Worm (Caenorhabditis elegans) whole organism, young adult: Measurements from ENCODE around the gene acr-21.

Experiments
- B0261.1 ChIP-seq: sonication (generic microtip); optimal IDR thresholded peaks from 2 replicates; lab custom pipeline; 2016; ENCODE audit warnings: mild to moderate bottlenecking, missing genetic modification characterization, moderate library complexity, missing compliant biosample characterization
- D2030.7 ChIP-seq: fragments of 200-800 bp; sonication (Bioruptor generic); IDR thresholded peaks from 2 replicates; pipeline ENCODE4 v1.3.6; 2022; ENCODE audit warnings: missing genetic modification reagents, missing genetic modification characterization, missing compliant biosample characterization
- F23B12.7 ChIP-seq: sonication (generic microtip); optimal IDR thresholded peaks from 2 replicates; lab custom pipeline; 2017; ENCODE audit warnings: missing genetic modification characterization, mild to moderate bottlenecking, missing compliant biosample characterization, antibody characterized with exemption, moderate library complexity; ENCODE audit not compliant: insufficient read depth
- F33H1.4 ChIP-seq: fragments of 200-800 bp; sonication (Bioruptor generic); IDR thresholded peaks from 2 replicates; pipeline ENCODE4 v1.3.6; 2022; ENCODE audit warnings: missing genetic modification reagents, missing genetic modification characterization, missing compliant biosample characterization
- F49E8.2 ChIP-seq: sonication (generic microtip); optimal IDR thresholded peaks from 3 replicates; lab custom pipeline; 2017; ENCODE audit warnings: missing genetic modification characterization, mild to moderate bottlenecking, missing compliant biosample characterization, antibody characterized with exemption, moderate library complexity; ENCODE audit not compliant: insufficient read depth
- F52B5.7 ChIP-seq: sonication (generic microtip); optimal IDR thresholded peaks from 2 replicates; lab custom pipeline; 2016; ENCODE audit warnings: mild to moderate bottlenecking, missing genetic modification characterization, missing compliant biosample characterization
- F55B11.4 ChIP-seq: sonication (generic microtip); optimal IDR thresholded peaks from 2 replicates; lab custom pipeline; 2016; ENCODE audit warnings: missing compliant biosample characterization, missing genetic modification characterization, borderline replicate concordance; ENCODE audit not compliant: insufficient read depth
- akir-1 ChIP-seq: fragments of 200-800 bp; sonication (Bioruptor generic); optimal IDR thresholded peaks from 2 replicates; lab custom pipeline; 2018; ENCODE audit warnings: mild to moderate bottlenecking, missing genetic modification characterization, moderate library complexity, missing compliant biosample characterization
- cebp-1 ChIP-seq, 2 experiments: fragments of 200-800 bp in 1 of 2; sonication (Bioruptor generic) in 1 of 2; sonication (generic microtip) in 1 of 2; IDR thresholded peaks in 1 of 2; optimal IDR thresholded peaks in 1 of 2; 2 replicates each; pipeline versions ENCODE4 v1.3.6 to Lab custom; 2017 to 2022; ENCODE audit warnings: missing compliant biosample characterization in 2 of 2, missing genetic modification characterization in 2 of 2, mild to moderate bottlenecking in 1 of 2, missing genetic modification reagents in 1 of 2, moderate library complexity in 1 of 2
- ceh-27 ChIP-seq: fragments of 200-800 bp; sonication (Bioruptor generic); optimal IDR thresholded peaks from 2 replicates; lab custom pipeline; 2018; ENCODE audit warnings: mild to moderate bottlenecking, missing genetic modification characterization, moderate library complexity, missing compliant biosample characterization
- ceh-91 ChIP-seq: fragments of 200-800 bp; sonication (Bioruptor generic); IDR thresholded peaks from 2 replicates; pipeline ENCODE4 v1.3.6; 2022; ENCODE audit warnings: missing genetic modification reagents, missing genetic modification characterization, missing compliant biosample characterization
- dpl-1 ChIP-seq: fragments of 150-350 bp; optimal IDR thresholded peaks from 2 replicates; lab custom pipeline; 2014; ENCODE audit warnings: missing biosample characterization, missing genetic modification reagents, missing genetic modification characterization
- efl-1 ChIP-seq: fragments of 150-350 bp; optimal IDR thresholded peaks from 2 replicates; lab custom pipeline; 2014; ENCODE audit warnings: missing biosample characterization, missing genetic modification reagents, missing genetic modification characterization
- egl-18 ChIP-seq: fragments of 200-800 bp; sonication (Bioruptor generic); IDR thresholded peaks from 2 replicates; pipeline ENCODE4 v1.3.6; 2022; ENCODE audit warnings: missing genetic modification reagents, missing genetic modification characterization, missing compliant biosample characterization
- ekl-4 ChIP-seq: fragments of 200-800 bp; sonication (Bioruptor generic); IDR thresholded peaks from 2 replicates; pipeline ENCODE4 v1.3.6; 2022; ENCODE audit warnings: missing genetic modification reagents, missing genetic modification characterization, missing compliant biosample characterization
- fkh-3 ChIP-seq: sonication (generic microtip); optimal IDR thresholded peaks from 2 replicates; lab custom pipeline; 2016; ENCODE audit warnings: mild to moderate bottlenecking, missing genetic modification characterization, missing compliant biosample characterization
- him-1 ChIP-seq: sonication (generic microtip); optimal IDR thresholded peaks from 2 replicates; lab custom pipeline; 2016; ENCODE audit warnings: missing genotype, missing genetic modification reagents, missing genetic modification characterization, missing compliant biosample characterization
- hlh-12 ChIP-seq: sonication (generic microtip); optimal IDR thresholded peaks from 2 replicates; lab custom pipeline; 2016; ENCODE audit warnings: missing genetic modification characterization, missing compliant biosample characterization
- hlh-26 ChIP-seq: fragments of 200-800 bp; sonication (Bioruptor generic); conservative IDR thresholded peaks from 2 replicates; pipeline ENCODE4 v1.3.6; 2022; ENCODE audit warnings: missing genetic modification reagents, missing genetic modification characterization, missing compliant biosample characterization
- let-607 ChIP-seq, 2 experiments: fragments of 200-800 bp in 1 of 2; sonication (Bioruptor generic) in 1 of 2; sonication (generic microtip) in 1 of 2; optimal IDR thresholded peaks; 2 replicates each; lab custom pipeline; 2016 to 2018; ENCODE audit warnings: mild to moderate bottlenecking in 2 of 2, missing compliant biosample characterization in 2 of 2, missing genetic modification characterization in 2 of 2, moderate library complexity in 2 of 2, missing genotype in 1 of 2
- lin-40 ChIP-seq: sonication (generic microtip); optimal IDR thresholded peaks from 2 replicates; lab custom pipeline; 2016; ENCODE audit warnings: missing genetic modification characterization, mild to moderate bottlenecking, missing compliant biosample characterization, missing genotype, missing genetic modification reagents
- lin-54 ChIP-seq: fragments of 200-800 bp; sonication (Bioruptor generic); optimal IDR thresholded peaks from 2 replicates; lab custom pipeline; 2018; ENCODE audit warnings: mild to moderate bottlenecking, missing genetic modification characterization, missing compliant biosample characterization
- lir-1 ChIP-seq: fragments of 200-800 bp; sonication (Bioruptor generic); conservative IDR thresholded peaks from 2 replicates; pipeline ENCODE4 v1.3.6; 2022; ENCODE audit warnings: missing genetic modification reagents, missing genetic modification characterization, missing compliant biosample characterization
- lsy-27 ChIP-seq: sonication (generic microtip); optimal IDR thresholded peaks from 2 replicates; lab custom pipeline; 2017; ENCODE audit warnings: missing genetic modification characterization, mild to moderate bottlenecking, missing compliant biosample characterization, antibody characterized with exemption, missing genotype, borderline replicate concordance; ENCODE audit not compliant: insufficient read depth
- madf-10 ChIP-seq: sonication (generic microtip); optimal IDR thresholded peaks from 2 replicates; lab custom pipeline; 2016; ENCODE audit warnings: mild to moderate bottlenecking, missing genetic modification characterization, missing compliant biosample characterization
- mcd-1 ChIP-seq: fragments of 200-800 bp; sonication (Bioruptor generic); IDR thresholded peaks from 2 replicates; pipeline ENCODE4 v1.3.6; 2022; ENCODE audit warnings: missing genetic modification reagents, missing genetic modification characterization, missing compliant biosample characterization
- nfyb-1 ChIP-seq: fragments of 200-800 bp; sonication (Bioruptor generic); IDR thresholded peaks from 2 replicates; pipeline ENCODE4 v1.3.6; 2022; ENCODE audit warnings: missing genetic modification reagents, missing genetic modification characterization, missing compliant biosample characterization
- nhr-80 ChIP-seq: sonication (generic microtip); optimal IDR thresholded peaks from 2 replicates; lab custom pipeline; 2016; ENCODE audit warnings: missing genetic modification characterization, missing compliant biosample characterization
- nhr-90 ChIP-seq: sonication (generic microtip); optimal IDR thresholded peaks from 2 replicates; lab custom pipeline; 2016; ENCODE audit warnings: missing genotype, mild to moderate bottlenecking, missing genetic modification characterization, missing compliant biosample characterization
- pbrm-1 ChIP-seq: fragments of 200-800 bp; sonication (Bioruptor generic); IDR thresholded peaks from 2 replicates; pipeline ENCODE4 v1.3.6; 2022; ENCODE audit warnings: missing genetic modification reagents, missing genetic modification characterization, missing compliant biosample characterization
- rec-8 ChIP-seq, 2 experiments: sonication (generic microtip); optimal IDR thresholded peaks; 2 replicates each; lab custom pipeline; 2016; ENCODE audit warnings: mild to moderate bottlenecking in 2 of 2, missing genetic modification characterization in 2 of 2, missing genetic modification reagents in 2 of 2, missing genotype in 2 of 2, missing biosample characterization in 1 of 2, missing compliant biosample characterization in 1 of 2, moderate library complexity in 1 of 2
- rpc-1 ChIP-seq, 2 experiments: fragments of 150-350 bp in 1 of 2; sonication (generic microtip) in 1 of 2; optimal IDR thresholded peaks; 2 replicates each; lab custom pipeline; 2014 to 2018; ENCODE audit warnings: missing biosample characterization in 1 of 2, missing genetic modification characterization in 1 of 2, missing genetic modification reagents in 1 of 2, missing genotype in 1 of 2
- snpc-1.3 ChIP-seq: sonication (generic microtip); optimal IDR thresholded peaks from 2 replicates; lab custom pipeline; 2017; ENCODE audit warnings: missing genetic modification characterization, mild to moderate bottlenecking, missing compliant biosample characterization, antibody characterized with exemption, moderate library complexity, missing genotype, missing genetic modification reagents; ENCODE audit not compliant: insufficient read depth
- snpc-3.4 ChIP-seq: sonication (generic microtip); optimal IDR thresholded peaks from 2 replicates; lab custom pipeline; 2017; ENCODE audit warnings: missing genetic modification characterization, mild to moderate bottlenecking, missing compliant biosample characterization, antibody characterized with exemption, moderate library complexity, missing genotype, missing genetic modification reagents
- sptf-2 ChIP-seq: fragments of 200-800 bp; sonication (Bioruptor generic); optimal IDR thresholded peaks from 2 replicates; lab custom pipeline; 2018; ENCODE audit warnings: mild to moderate bottlenecking, missing genetic modification characterization, missing compliant biosample characterization
- tlf-1 ChIP-seq: fragments of 200-800 bp; sonication (Bioruptor generic); optimal IDR thresholded peaks from 2 replicates; lab custom pipeline; 2018; ENCODE audit warnings: mild to moderate bottlenecking, missing genetic modification characterization, missing compliant biosample characterization
- unc-62 ChIP-seq: fragments of 150-350 bp; optimal IDR thresholded peaks from 2 replicates; lab custom pipeline; 2014; ENCODE audit warnings: missing biosample characterization, missing genetic modification reagents, missing genetic modification characterization
- xnd-1 ChIP-seq: sonication (generic microtip); optimal IDR thresholded peaks from 2 replicates; lab custom pipeline; 2016; ENCODE audit warnings: missing genotype, missing genetic modification reagents, missing genetic modification characterization, missing compliant biosample characterization
- ztf-18 ChIP-seq: sonication (generic microtip); optimal IDR thresholded peaks from 2 replicates; lab custom pipeline; 2016; ENCODE audit warnings: missing genotype, mild to moderate bottlenecking, missing genetic modification characterization, missing compliant biosample characterization

acr-21 gene

DNA sequence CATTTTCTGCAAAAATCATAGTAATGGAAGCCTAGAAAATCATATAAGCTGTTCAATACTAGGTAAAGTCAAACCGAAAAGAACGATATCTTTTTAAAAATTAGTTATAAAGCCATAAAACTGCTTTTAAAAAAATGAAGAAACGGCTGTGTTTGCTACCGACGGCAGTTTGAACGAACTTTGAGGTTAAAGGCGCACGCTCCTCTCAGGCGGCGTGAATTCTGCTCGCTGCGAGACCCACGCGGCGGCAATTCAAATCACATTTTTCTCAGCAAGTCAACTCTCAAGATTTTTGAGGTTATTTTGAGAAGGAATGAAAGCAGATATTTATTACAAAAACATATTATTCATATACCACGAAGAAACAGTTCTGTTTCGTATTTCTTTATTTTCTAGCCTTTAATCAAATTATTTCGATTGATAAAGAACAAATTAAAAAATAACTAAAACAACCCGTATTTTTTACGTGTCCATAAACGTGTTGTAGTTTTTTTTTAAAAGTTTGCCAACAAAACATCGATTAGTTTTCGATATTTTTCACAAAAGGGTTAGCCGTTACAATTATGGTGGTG lies 26.5 kb downstream of the acr-21 start, which contains the start of the genes mdh-2 and F20H11.4 (continued):
- TF ChIP-seq nhr-90 (tag; lab: Kevin White, UChicago) (no peak), sptf-2 (GFP tag; lab: Kevin White, UChicago) (no peak), him-1 (tag; lab: Kevin White, UChicago) (no peak), lin-40 (tag; lab: Kevin White, UChicago) (peak; percentile 37), snpc-3.4 (tag; lab: Kevin White, UChicago) (peak; percentile 17), snpc-1.3 (peak; percentile 53), lir-1 (GFP tag; lab: Robert Waterston, UW) (no peak), tlf-1 (GFP tag; lab: Kevin White, UChicago) (peak; percentile 37), lin-54 (GFP tag; lab: Kevin White, UChicago) (peak; percentile 98), rpc-1 (optimal IDR thresholded peaks at IDR 0.05; lab: Kevin White, UChicago) (no peak), rpc-1 (tag; optimal IDR thresholded peaks at IDR 0.05; lab: Kevin White, UChicago) (no peak), xnd-1 (tag; lab: Kevin White, UChicago) (peak; percentile 16), F52B5.7 (tag; lab: Kevin White, UChicago) (no peak), nfyb-1 (GFP tag; lab: Robert Waterston, UW) (peak; percentile 52; the same call in 1 of the 2 replicates), akir-1 (GFP tag; lab: Kevin White, UChicago) (no peak), B0261.1 (tag; lab: Kevin White, UChicago) (no peak), ceh-27 (GFP tag; lab: Kevin White, UChicago) (peak; percentile 50), rec-8 (tag; optimal IDR thresholded peaks at IDR 0.05; lab: Kevin White, UChicago) (no peak), ztf-18 (peak; percentile 25), let-607 (tag; optimal IDR thresholded peaks at IDR 0.05; lab: Kevin White, UChicago) (peak in 1 of 2 experiments; percentile 17), F33H1.4 (GFP tag; lab: Robert Waterston, UW) (peak; percentile 92), pbrm-1 (GFP tag; lab: Robert Waterston, UW) (peak; percentile 42; the same call in 1 of the 2 replicates), ceh-91 (GFP tag; lab: Robert Waterston, UW) (peak; percentile 44; the same call in 1 of the 2 replicates)

DNA sequence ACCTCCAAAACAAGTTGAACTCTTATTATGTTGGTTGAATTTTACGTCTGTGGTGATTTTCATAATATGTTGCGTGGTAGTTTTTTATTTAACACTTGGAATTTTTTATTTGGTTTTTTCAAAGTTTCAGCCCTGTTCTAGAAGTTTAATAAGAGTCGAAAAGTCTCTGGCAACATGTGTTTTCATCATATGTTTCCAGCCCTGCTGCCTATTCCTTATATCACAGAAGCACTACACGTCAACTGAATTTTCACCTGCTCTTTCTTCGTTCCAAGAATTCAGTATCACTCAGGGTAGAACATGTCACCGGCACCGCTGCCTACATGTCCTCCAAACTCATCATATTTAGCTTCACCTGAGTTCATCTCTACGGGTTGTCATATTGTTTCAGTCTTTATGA lies 28.8 kb downstream of the acr-21 start, which contains the start of gene srh-40:
srh-40 (plus strand) TSS at position 301 of the 400 bp plus-strand sequence.
- no peak for TF ChIP-seq lin-40 (tag; lab: Kevin White, UChicago)
- no peak for TF ChIP-seq F23B12.7 (tag; lab: Kevin White, UChicago)
- no peak for TF ChIP-seq hlh-12 (tag; lab: Kevin White, UChicago)
- TF ChIP-seq ekl-4 (GFP tag; lab: Robert Waterston, UW) = no peak
- no peak for TF ChIP-seq egl-18 (GFP tag; lab: Robert Waterston, UW)
- no peak for TF ChIP-seq F49E8.2 (tag; lab: Kevin White, UChicago)

DNA sequence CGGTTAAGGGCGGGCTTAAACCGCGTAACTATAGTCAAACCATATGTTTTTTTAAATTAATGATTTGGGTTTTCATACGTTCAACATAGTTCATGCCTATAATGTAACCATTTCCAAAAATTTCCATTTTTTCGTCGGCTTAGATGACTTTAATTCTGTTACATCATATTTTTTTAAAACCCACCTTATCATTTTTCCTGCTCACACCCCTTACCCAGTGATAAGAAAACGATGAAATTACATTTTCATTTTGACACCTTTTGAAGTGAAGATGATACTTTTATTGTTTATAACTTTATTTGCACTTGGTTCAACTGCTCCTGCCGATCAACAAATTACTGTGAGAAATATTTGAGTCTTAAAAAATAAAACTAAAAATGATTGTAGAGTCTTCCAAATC lies 30.6 kb downstream of the acr-21 start, which contains the start of gene ctsa-4.2:
ctsa-4.2 (plus strand) TSS at position 247 of the 400 bp plus-strand sequence.
- TF ChIP-seq F55B11.4 (tag; lab: Kevin White, UChicago) = no peak
- TF ChIP-seq nhr-80 (tag; lab: Kevin White, UChicago) = peak; percentile 70

DNA sequence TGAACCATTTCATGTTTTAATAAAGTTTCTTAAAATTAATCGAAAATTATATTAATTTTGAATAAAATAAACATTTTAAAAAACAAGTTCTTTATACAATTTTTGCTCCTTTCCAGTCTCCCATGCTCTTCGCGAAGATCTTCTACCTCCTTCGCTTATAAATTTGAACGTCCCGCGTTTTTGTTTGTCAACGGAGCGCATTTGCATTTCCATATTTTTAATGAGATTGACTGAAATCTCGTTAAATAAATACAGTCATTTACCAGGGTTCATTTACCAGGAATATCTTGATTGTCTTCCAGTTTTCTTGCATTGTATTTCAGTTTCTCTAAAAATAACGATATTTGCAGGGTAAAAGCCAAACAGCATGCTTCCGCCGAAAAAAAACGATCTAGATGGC lies 33.4 kb downstream of the acr-21 start, which contains the start of gene cmtr-2:
cmtr-2 (plus strand) TSS at position 351 of the 400 bp plus-strand sequence.
- TF ChIP-seq fkh-3 (tag; lab: Kevin White, UChicago) (no peak), F52B5.7 (tag; lab: Kevin White, UChicago) (no peak), lin-54 (GFP tag; lab: Kevin White, UChicago) (peak; percentile 91), lsy-27 (no peak), F33H1.4 (GFP tag; lab: Robert Waterston, UW) (0 out of 2 replicates have a peak, but pooled peaks have one; percentile 23), cebp-1 (GFP tag; IDR thresholded peaks at IDR 0.05; lab: Robert Waterston, UW) (no peak), cebp-1 (tag; optimal IDR thresholded peaks at IDR 0.05; lab: Kevin White, UChicago) (no peak), mcd-1 (GFP tag; lab: Robert Waterston, UW) (peak; percentile 92), egl-18 (GFP tag; lab: Robert Waterston, UW) (no peak), madf-10 (tag; lab: Kevin White, UChicago) (no peak), let-607 (tag; optimal IDR thresholded peaks at IDR 0.05; lab: Kevin White, UChicago) (no peak), efl-1 (GFP tag; lab: Kevin White, UChicago) (peak; percentile 65), D2030.7 (GFP tag; lab: Robert Waterston, UW) (no peak), dpl-1 (peak; percentile 74), hlh-26 (no peak), nfyb-1 (GFP tag; lab: Robert Waterston, UW) (no peak), unc-62 (GFP tag; lab: Kevin White, UChicago) (no peak)
